Fruit fly (Drosophila melanogaster): ENCODE data around the gene Samuel.

The Samuel gene

dm6 chr2L:11057333-11058110, 9.3 kb downstream of the Samuel start (continued):
- TF ChIP-seq CG7839 (tag; optimal IDR thresholded peaks at IDR 0.05) = peak; percentile 86
- TF ChIP-seq chn (GFP tag; optimal IDR thresholded peaks at IDR 0.05) = peak; percentile 77
- peak; percentile 22 for TF ChIP-seq chm (GFP tag; IDR thresholded peaks at IDR 0.05)
- TF ChIP-seq lola (GFP tag; optimal IDR thresholded peaks at IDR 0.05) = peak in 1 of 3 experiments; percentile 67
- peak; percentile 67 for TF ChIP-seq CG33557 (GFP tag; optimal IDR thresholded peaks at IDR 0.05)
- peak; percentile 42 for TF ChIP-seq ems (GFP tag; optimal IDR thresholded peaks at IDR 0.05)
- no peak for TF ChIP-seq bigmax (GFP tag; optimal IDR thresholded peaks at IDR 0.05)
- TF ChIP-seq wor (GFP tag; IDR thresholded peaks at IDR 0.05) = peak; percentile 63
- peak; percentile 48 for TF ChIP-seq Myb (GFP tag; optimal IDR thresholded peaks at IDR 0.05)
- TF ChIP-seq hb (GFP tag; IDR thresholded peaks at IDR 0.05; ENCODE audit: partially characterized antibody) = no peak
- TF ChIP-seq esg (GFP tag; conservative IDR thresholded peaks at IDR 0.05) = peak; percentile 77
- TF ChIP-seq CG11695 (GFP tag; IDR thresholded peaks at IDR 0.05) = peak; percentile 63
- TF ChIP-seq CG16863 (GFP tag; optimal IDR thresholded peaks at IDR 0.05) = peak; percentile 70
- TF ChIP-seq gsb (GFP tag; IDR thresholded peaks at IDR 0.05) = 0 out of 2 replicates have a peak, but pooled peaks have one; percentile 12
- TF ChIP-seq stc (GFP tag; IDR thresholded peaks at IDR 0.05) = peak; percentile 61
- TF ChIP-seq Jarid2 (GFP tag; optimal IDR thresholded peaks at IDR 0.05) = peak; percentile 87
- TF ChIP-seq TFAM (GFP tag; optimal IDR thresholded peaks at IDR 0.05) = no peak
- peak; percentile 81 for TF ChIP-seq Mrtf (GFP tag; IDR thresholded peaks at IDR 0.05)
- TF ChIP-seq pita (GFP tag; optimal IDR thresholded peaks at IDR 0.05) = no peak
- TF ChIP-seq twi (tag; optimal IDR thresholded peaks at IDR 0.05) = peak; percentile 38
- peak; percentile 3 for TF ChIP-seq CG10431 (GFP tag; optimal IDR thresholded peaks at IDR 0.05)
- peak; percentile 72 for TF ChIP-seq ttk (GFP tag; IDR thresholded peaks at IDR 0.05)
- no peak for TF ChIP-seq CG2199 (GFP tag; IDR thresholded peaks at IDR 0.05)
- TF ChIP-seq Atf3 (GFP tag; optimal IDR thresholded peaks at IDR 0.05) = peak; percentile 29
- no peak for TF ChIP-seq sna (GFP tag; IDR thresholded peaks at IDR 0.05; ENCODE audit: partially characterized antibody)
- TF ChIP-seq CG9932 (GFP tag; IDR thresholded peaks at IDR 0.05) = peak; percentile 74
- TF ChIP-seq Dfd (GFP tag; optimal IDR thresholded peaks at IDR 0.05) = no peak
- peak; percentile 47 for TF ChIP-seq odd (GFP tag; optimal IDR thresholded peaks at IDR 0.05)
- no peak for TF ChIP-seq CG17612 (GFP tag; IDR thresholded peaks at IDR 0.05)
- no peak for TF ChIP-seq CG31388 (GFP tag; optimal IDR thresholded peaks at IDR 0.05)
- TF ChIP-seq CG9215 (GFP tag; IDR thresholded peaks at IDR 0.05) = no peak; the same call in 1 of the 2 replicates
- TF ChIP-seq CG30020 (tag; optimal IDR thresholded peaks at IDR 0.05) = peak; percentile 40
- peak; percentile 33 for TF ChIP-seq CG4707 (GFP tag; optimal IDR thresholded peaks at IDR 0.05)
- peak; percentile 62 for TF ChIP-seq CG6254 (GFP tag; optimal IDR thresholded peaks at IDR 0.05)
- TF ChIP-seq Atf6 (GFP tag; IDR thresholded peaks at IDR 0.05) = peak; percentile 57
- TF ChIP-seq pzg (GFP tag; optimal IDR thresholded peaks at IDR 0.05) = no peak
- peak; percentile 83 for TF ChIP-seq gcm2 (GFP tag; optimal IDR thresholded peaks at IDR 0.05)
- no peak for TF ChIP-seq ato (GFP tag; IDR thresholded peaks at IDR 0.05; ENCODE audit: partially characterized antibody)
- no peak; the same call in 1 of the 2 replicates for TF ChIP-seq CG11696 (GFP tag; IDR thresholded peaks at IDR 0.05)
- TF ChIP-seq Bteb2 (GFP tag; optimal IDR thresholded peaks at IDR 0.05) = peak; percentile 57
- peak; percentile 49 for TF ChIP-seq CG6765 (GFP tag; optimal IDR thresholded peaks at IDR 0.05)
- TF ChIP-seq CG3726 (GFP tag; IDR thresholded peaks at IDR 0.05) = no peak
- peak; percentile 44 for TF ChIP-seq Fer3 (tag; optimal IDR thresholded peaks at IDR 0.05)
- TF ChIP-seq HmgD (GFP tag; optimal IDR thresholded peaks at IDR 0.05) = no peak
- peak; percentile 1 for TF ChIP-seq Spps (tag; optimal IDR thresholded peaks at IDR 0.05)
- no peak for TF ChIP-seq CG34224 (GFP tag; IDR thresholded peaks at IDR 0.05; ENCODE audit: partially characterized antibody)
- peak; percentile 80 for TF ChIP-seq Gug (GFP tag; IDR thresholded peaks at IDR 0.05)
- no peak for TF ChIP-seq HLH4C (GFP tag; IDR thresholded peaks at IDR 0.05; ENCODE audit: partially characterized antibody)
- peak; percentile 89 for TF ChIP-seq GATAe (GFP tag; conservative IDR thresholded peaks at IDR 0.05)

Measured in whole organism, embryonic.